Worm (Caenorhabditis elegans) whole organism, L4/young adult: ENCODE results near the gene K08B12.3.

Experiments
- W03F9.2 ChIP-seq: fragments of 150-350 bp; optimal IDR thresholded peaks from 2 replicates; lab custom pipeline; 2014; ENCODE audit warnings: missing biosample characterization, missing genetic modification characterization
- him-1 ChIP-seq: sonication (generic microtip); optimal IDR thresholded peaks from 2 replicates; lab custom pipeline; 2016; ENCODE audit warnings: missing genotype, missing genetic modification reagents, missing genetic modification characterization, missing compliant biosample characterization

ce11 chrV:6204046-6204445 is 30.9 kb upstream of the K08B12.3 start:
- TF ChIP-seq him-1 (tag; lab: Kevin White, UChicago): no peak
- TF ChIP-seq W03F9.2 (tag; lab: Kevin White, UChicago): no peak
